Worm (Caenorhabditis elegans) whole organism, L1 larva: ENCODE data around the gene T22F3.10.

Experiments used
- elt-3 ChIP-seq, 6 experiments: fragments of 150-350 bp in 1 of 6; sonication (generic microtip); optimal IDR thresholded peaks; 2 replicates each; lab custom pipeline; 2017 to 2018; ENCODE audit warnings: missing biosample characterization in 6 of 6, missing genetic modification characterization in 6 of 6, inconsistent platforms in 1 of 6
- lsy-2 ChIP-seq, 2 experiments: fragments of 150-350 bp; optimal IDR thresholded peaks; 2 replicates each; lab custom pipeline; 2014; ENCODE audit warnings: missing biosample characterization in 2 of 2, missing genetic modification characterization in 2 of 2
- xbp-1 ChIP-seq: sonication (generic microtip); optimal IDR thresholded peaks from 2 replicates; lab custom pipeline; 2016; ENCODE audit warnings: missing genetic modification characterization, missing compliant biosample characterization

ce11 chrV:3637086-3637485, 25.5 kb upstream of the T22F3.10 start, which contains the start of gene srx-41:
- TF ChIP-seq lsy-2 (tag; optimal IDR thresholded peaks at IDR 0.05; lab: Kevin White, UChicago) (no peak), xbp-1 (tag; lab: Kevin White, UChicago) (no peak), elt-3 (tag; optimal IDR thresholded peaks at IDR 0.05; lab: Kevin White, UChicago) (no peak)
